Worm (Caenorhabditis elegans): ENCODE results near the gene F36G3.3.

The F36G3.3 gene

DNA sequence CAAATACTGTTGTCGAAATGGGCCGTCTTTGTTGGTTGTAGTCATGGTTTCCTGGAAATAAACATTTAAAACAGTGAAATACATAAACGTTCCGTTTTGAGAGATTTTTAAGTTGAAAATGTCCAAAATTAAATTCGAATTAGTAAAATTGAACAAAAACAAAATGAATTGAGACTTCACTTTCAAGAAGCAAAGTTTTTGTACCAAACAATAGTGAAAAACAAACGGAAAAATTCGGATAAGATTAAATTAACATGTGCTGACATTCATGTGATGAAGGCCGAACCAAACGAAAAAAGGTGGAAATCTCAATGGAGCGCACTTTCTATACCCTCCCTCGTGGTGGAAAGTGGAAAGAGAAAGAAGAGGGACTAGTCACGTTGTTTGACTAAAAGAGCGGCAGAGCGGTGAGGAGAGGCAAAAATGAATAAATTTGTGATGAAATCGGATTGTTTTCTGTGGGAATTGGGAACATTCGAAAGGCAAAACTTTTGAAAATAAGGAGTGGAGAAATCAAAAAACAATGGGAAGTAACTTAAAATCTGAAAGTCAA lies 39.4 kb downstream of the F36G3.3 start, which contains the start of gene ipla-2 (continued):
- TF ChIP-seq nhr-11 (tag; optimal IDR thresholded peaks at IDR 0.05), result no peak
- no peak for TF ChIP-seq nhr-10 (tag; optimal IDR thresholded peaks at IDR 0.05)
- TF ChIP-seq elt-1 (tag; optimal IDR thresholded peaks at IDR 0.05), result no peak

DNA sequence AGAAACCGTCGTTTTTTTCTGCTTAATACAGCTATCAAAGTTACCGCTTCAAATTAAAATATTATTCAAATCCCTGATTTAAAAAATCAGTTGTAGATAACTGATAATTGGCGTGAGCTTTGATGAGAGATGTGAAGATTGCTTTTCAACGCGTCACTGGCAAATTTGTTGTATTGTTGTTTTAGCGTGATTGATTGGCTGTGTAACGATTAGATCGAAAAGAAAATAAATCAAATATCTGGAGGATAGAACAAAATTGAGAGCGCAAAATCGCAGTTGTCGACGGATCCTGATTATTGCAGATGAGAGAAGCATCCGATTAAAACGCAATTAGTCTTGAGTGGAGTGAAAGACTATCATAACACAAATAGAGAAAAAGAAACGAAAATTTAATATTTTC lies 42.2 kb downstream of the F36G3.3 start:
- TF ChIP-seq mab-5 (tag; optimal IDR thresholded peaks at IDR 0.05) (peak; percentile 82), unc-39 (tag; optimal IDR thresholded peaks at IDR 0.05) (no peak)

DNA sequence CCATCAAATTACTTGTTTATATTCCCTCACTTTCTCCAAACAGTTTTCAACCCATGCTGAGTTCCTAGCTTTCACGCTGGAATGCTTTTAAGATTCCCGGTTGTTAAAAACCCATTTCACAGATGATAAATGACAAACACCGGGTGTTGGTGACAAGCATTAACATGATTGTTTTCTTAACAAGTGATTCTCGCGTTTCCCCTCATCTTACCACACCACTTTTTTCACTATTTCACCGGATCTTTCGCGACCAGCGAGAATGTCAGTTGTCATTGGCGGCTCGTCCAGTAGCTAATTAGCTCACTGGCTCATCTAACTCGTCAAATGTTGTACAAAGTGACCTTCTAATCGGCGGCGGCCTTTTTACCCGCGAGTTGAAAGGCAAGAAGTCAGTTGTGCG lies 43.5 kb downstream of the F36G3.3 start:
- TF ChIP-seq lsy-2 (tag; optimal IDR thresholded peaks at IDR 0.05) (peak in 1 of 2 experiments; percentile 13), sem-4 (tag; optimal IDR thresholded peaks at IDR 0.05) (peak; percentile 24), mab-5 (tag; optimal IDR thresholded peaks at IDR 0.05) (peak; percentile 2), nhr-129 (tag; optimal IDR thresholded peaks at IDR 0.05) (peak; percentile 32), crh-2 (tag; optimal IDR thresholded peaks at IDR 0.05) (no peak)

DNA sequence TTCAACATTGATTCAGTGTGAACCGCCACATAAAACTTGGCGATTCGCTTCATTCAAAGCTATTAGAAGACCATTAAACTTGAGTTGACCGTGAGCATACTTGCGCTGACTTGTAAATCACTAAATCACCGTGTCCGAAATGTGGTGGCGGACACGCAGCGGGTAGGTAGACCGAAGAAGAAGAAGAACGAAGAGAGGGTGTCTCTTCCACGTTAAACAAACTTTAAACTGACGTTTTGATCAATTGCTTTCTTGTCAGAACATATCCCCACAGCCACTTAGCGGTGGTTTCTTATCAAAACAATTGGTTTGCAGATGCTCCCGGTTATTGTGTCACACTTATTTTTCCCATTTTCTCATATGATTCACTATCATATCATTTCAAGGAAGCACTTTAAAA lies 44.9 kb downstream of the F36G3.3 start:
- TF ChIP-seq nhr-25 (tag; optimal IDR thresholded peaks at IDR 0.05) (no peak), sem-4 (tag; optimal IDR thresholded peaks at IDR 0.05) (no peak), aly-2 (tag; optimal IDR thresholded peaks at IDR 0.05) (no peak), gmeb-1 (tag; optimal IDR thresholded peaks at IDR 0.05) (no peak), crh-2 (tag; optimal IDR thresholded peaks at IDR 0.05) (no peak), nhr-77 (tag; optimal IDR thresholded peaks at IDR 0.05) (no peak), lin-39 (tag; optimal IDR thresholded peaks at IDR 0.05) (no peak), lin-11 (tag; optimal IDR thresholded peaks at IDR 0.05) (no peak), alr-1 (tag; optimal IDR thresholded peaks at IDR 0.05) (no peak), unc-62 (GFP tag; optimal IDR thresholded peaks at IDR 0.05) (no peak), ZK546.5 (tag; optimal IDR thresholded peaks at IDR 0.05) (no peak)

DNA sequence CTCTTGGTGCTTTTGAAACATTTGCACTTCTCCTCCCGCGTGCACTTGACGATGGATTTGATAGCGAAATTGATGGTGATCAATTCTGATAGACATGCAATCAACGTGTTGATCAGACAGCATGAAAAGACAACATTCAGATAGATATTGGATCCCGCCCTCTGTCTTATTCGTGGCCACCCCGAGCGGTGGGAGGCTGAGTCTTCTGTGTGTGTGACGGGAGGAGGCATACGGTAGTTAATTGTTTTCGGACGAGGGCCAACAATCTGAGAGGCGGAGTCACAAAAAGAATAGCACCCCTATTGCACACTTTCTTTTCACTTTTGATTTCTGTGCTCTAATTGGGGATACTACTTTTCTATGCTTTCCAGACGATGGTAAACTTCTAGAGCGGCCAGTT lies 47.3 kb downstream of the F36G3.3 start:
- peak in 1 of 2 experiments; percentile 33 for TF ChIP-seq lsy-2 (tag; optimal IDR thresholded peaks at IDR 0.05)
- no peak for TF ChIP-seq gmeb-1 (tag; optimal IDR thresholded peaks at IDR 0.05)

DNA sequence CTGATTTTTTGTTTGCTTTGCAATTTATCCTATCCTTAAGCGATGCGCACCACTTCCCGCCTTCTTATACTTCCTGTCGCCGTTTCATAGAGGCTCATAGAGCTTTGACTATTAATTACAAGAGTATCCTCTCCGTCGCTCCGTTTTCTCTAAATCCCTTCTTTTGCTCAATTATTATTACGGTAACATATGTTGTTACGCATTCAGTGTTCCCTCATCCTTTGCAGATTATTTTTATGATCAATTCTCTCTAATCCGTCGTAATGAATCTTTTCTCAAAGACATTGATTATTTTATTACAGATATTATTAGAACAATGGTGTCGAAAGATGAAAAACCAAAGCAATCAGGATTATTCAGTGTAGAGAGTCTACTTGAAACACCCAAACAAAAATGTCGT lies 48.3 kb downstream of the F36G3.3 start, which contains the start of gene vab-15:
TSS of gene vab-15 (plus strand) at position 301 of the 400 bp plus-strand sequence.
- no peak for TF ChIP-seq gmeb-1 (tag; optimal IDR thresholded peaks at IDR 0.05)
- no peak for TF ChIP-seq ZK546.5 (tag; optimal IDR thresholded peaks at IDR 0.05)
- no peak for TF ChIP-seq nhr-77 (tag; optimal IDR thresholded peaks at IDR 0.05)
- no peak for TF ChIP-seq nhr-21 (tag; optimal IDR thresholded peaks at IDR 0.05)
- no peak for TF ChIP-seq aly-2 (tag; optimal IDR thresholded peaks at IDR 0.05)
- no peak for TF ChIP-seq nhr-25 (tag; optimal IDR thresholded peaks at IDR 0.05)
- TF ChIP-seq sem-4 (tag; optimal IDR thresholded peaks at IDR 0.05), result no peak
- TF ChIP-seq sma-9 (GFP tag; optimal IDR thresholded peaks at IDR 0.05), result no peak
- no peak for TF ChIP-seq sma-9 (tag; optimal IDR thresholded peaks at IDR 0.05)
- no peak for TF ChIP-seq blmp-1 (tag; optimal IDR thresholded peaks at IDR 0.05; ENCODE audit: insufficient read depth)
- TF ChIP-seq nhr-12 (tag; optimal IDR thresholded peaks at IDR 0.05), result no peak
- TF ChIP-seq mdl-1 (tag; optimal IDR thresholded peaks at IDR 0.05), result no peak

DNA sequence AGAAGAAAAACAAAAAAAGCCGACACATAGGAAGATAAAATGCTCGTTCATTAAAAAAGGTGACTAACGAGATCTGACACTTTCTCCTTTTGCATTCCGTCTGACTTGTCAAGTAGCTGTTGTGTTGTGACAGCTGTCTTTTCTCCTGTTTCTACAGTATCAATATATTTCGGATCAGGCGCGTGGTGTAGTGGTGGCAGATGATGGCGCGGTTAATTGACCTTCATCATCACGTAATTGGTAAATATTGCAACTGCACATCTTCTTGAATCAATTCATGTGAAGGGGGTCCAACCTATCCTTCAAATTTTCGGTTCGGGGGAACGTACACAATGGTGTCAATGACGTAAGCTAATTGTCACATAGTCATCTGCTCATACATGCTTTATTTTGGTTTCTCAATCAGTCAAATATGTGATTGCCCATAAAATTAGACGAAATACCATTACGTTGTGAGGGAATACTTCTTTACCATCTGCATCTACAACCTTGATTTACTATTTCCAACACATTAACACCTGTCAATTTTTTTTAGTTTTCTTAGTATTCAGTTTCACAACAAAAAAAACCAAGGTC lies 49.7 kb downstream of the F36G3.3 start:
- no peak for TF ChIP-seq zag-1 (tag; optimal IDR thresholded peaks at IDR 0.05)
- no peak for TF ChIP-seq blmp-1 (tag; optimal IDR thresholded peaks at IDR 0.05; ENCODE audit: insufficient read depth)
- no peak for TF ChIP-seq sma-9 (GFP tag; optimal IDR thresholded peaks at IDR 0.05)
- no peak for TF ChIP-seq sma-9 (tag; optimal IDR thresholded peaks at IDR 0.05)
- TF ChIP-seq lin-13 (GFP tag; optimal IDR thresholded peaks at IDR 0.05), result no peak
- no peak for TF ChIP-seq ceh-16 (tag; optimal IDR thresholded peaks at IDR 0.05)
- TF ChIP-seq dmd-4 (tag; optimal IDR thresholded peaks at IDR 0.05), result no peak
- no peak for TF ChIP-seq skn-1 (tag; optimal IDR thresholded peaks at IDR 0.05)
- TF ChIP-seq ztf-1 (GFP tag; conservative IDR thresholded peaks at IDR 0.05), result no peak
- no peak for TF ChIP-seq egl-27 (tag; optimal IDR thresholded peaks at IDR 0.05)
